Fruit fly (Drosophila melanogaster) whole organism, wandering third instar larva: ENCODE measurements around the gene CG33128.

ENCODE experiments used
- dsf ChIP-seq: sonication (Bioruptor generic); optimal IDR thresholded peaks from 2 replicates; lab custom pipeline; 2016; ENCODE audit warnings: missing biosample characterization, missing genetic modification characterization, borderline replicate concordance
- tai ChIP-seq: sonication (Bioruptor generic); optimal IDR thresholded peaks from 2 replicates; lab custom pipeline; 2016; ENCODE audit warnings: missing biosample characterization, missing genetic modification characterization

- TF ChIP-seq dsf (no peak), tai (GFP tag; lab: Kevin White, UChicago) (no peak)
These were observed 37.0 kb upstream of the CG33128 start for dm6 chr2L:1456822-1457221.
